Worm (Caenorhabditis elegans) whole organism, L1 larva: ENCODE measurements around the gene B0303.16.

Experiments
- C04F5.9 ChIP-seq: sonication (generic microtip); optimal IDR thresholded peaks from 2 replicates; lab custom pipeline; 2016; ENCODE audit warnings: missing genetic modification characterization, missing compliant biosample characterization
- C16A3.4 ChIP-seq: fragments of 150-350 bp; optimal IDR thresholded peaks from 2 replicates; lab custom pipeline; 2014; ENCODE audit warnings: missing biosample characterization, missing genetic modification characterization
- Y116A8C.19 ChIP-seq: sonication (generic microtip); optimal IDR thresholded peaks from 2 replicates; lab custom pipeline; 2016; ENCODE audit warnings: missing compliant biosample characterization, missing genetic modification characterization, borderline replicate concordance
- aly-2 ChIP-seq: fragments of 150-350 bp; optimal IDR thresholded peaks from 2 replicates; lab custom pipeline; 2014; ENCODE audit warnings: missing biosample characterization, missing genetic modification characterization
- blmp-1 ChIP-seq: fragments of 150-350 bp; optimal IDR thresholded peaks from 2 replicates; lab custom pipeline; 2014; ENCODE audit warnings: missing biosample characterization, missing genetic modification characterization
- ceh-63 ChIP-seq: fragments of 200-800 bp; sonication (Bioruptor generic); optimal IDR thresholded peaks from 2 replicates; lab custom pipeline; 2018; ENCODE audit warnings: mild to moderate bottlenecking, missing genetic modification characterization, missing compliant biosample characterization
- ceh-8 ChIP-seq: fragments of 200-800 bp; sonication (Bioruptor generic); optimal IDR thresholded peaks from 2 replicates; lab custom pipeline; 2018; ENCODE audit warnings: mild to moderate bottlenecking, missing genetic modification characterization, moderate library complexity, missing compliant biosample characterization
- efl-3 ChIP-seq: fragments of 200-800 bp; sonication (Bioruptor generic); optimal IDR thresholded peaks from 2 replicates; lab custom pipeline; 2018; ENCODE audit warnings: mild to moderate bottlenecking, missing genetic modification characterization, missing compliant biosample characterization
- egl-13 ChIP-seq: sonication (generic microtip); optimal IDR thresholded peaks from 2 replicates; lab custom pipeline; 2016; ENCODE audit warnings: missing genotype, missing genetic modification reagents, missing genetic modification characterization, missing compliant biosample characterization
- elt-2 ChIP-seq: sonication (generic microtip); optimal IDR thresholded peaks from 2 replicates; lab custom pipeline; 2016; ENCODE audit warnings: missing genetic modification characterization, mild to moderate bottlenecking, inconsistent platforms, missing compliant biosample characterization, missing genetic modification reagents
- elt-3 ChIP-seq, 6 experiments: fragments of 150-350 bp in 1 of 6; sonication (generic microtip); optimal IDR thresholded peaks; 2 replicates each; lab custom pipeline; 2017 to 2018; ENCODE audit warnings: missing biosample characterization in 6 of 6, missing genetic modification characterization in 6 of 6, inconsistent platforms in 1 of 6
- fkh-4 ChIP-seq: sonication (generic microtip); optimal IDR thresholded peaks from 2 replicates; lab custom pipeline; 2016; ENCODE audit warnings: missing compliant biosample characterization, missing genetic modification characterization, borderline replicate concordance
- grh-1 ChIP-seq: fragments of 200-800 bp; sonication (Bioruptor generic); IDR thresholded peaks from 2 replicates; pipeline ENCODE4 v1.3.6; 2022; ENCODE audit warnings: missing genetic modification reagents, missing genetic modification characterization, missing compliant biosample characterization
- hpl-2 ChIP-seq: fragments of 150-350 bp; optimal IDR thresholded peaks from 2 replicates; lab custom pipeline; 2014; ENCODE audit warnings: missing biosample characterization, missing genetic modification reagents, missing genetic modification characterization
- isw-1 ChIP-seq: fragments of 200-800 bp; sonication (Bioruptor generic); IDR thresholded peaks from 2 replicates; pipeline ENCODE4 v1.3.6; 2022; ENCODE audit warnings: missing genetic modification characterization, missing compliant biosample characterization
- lin-13 ChIP-seq: fragments of 150-350 bp; optimal IDR thresholded peaks from 2 replicates; lab custom pipeline; 2014; ENCODE audit warnings: missing biosample characterization, missing genetic modification reagents, missing genetic modification characterization
- lin-14 ChIP-seq: fragments of 200-800 bp; sonication (Bioruptor generic); optimal IDR thresholded peaks from 2 replicates; lab custom pipeline; 2018; ENCODE audit warnings: mild to moderate bottlenecking, missing genetic modification characterization, moderate library complexity, missing compliant biosample characterization
- lin-15B ChIP-seq: fragments of 150-350 bp; sonication (generic microtip); optimal IDR thresholded peaks from 3 replicates; lab custom pipeline; 2014; ENCODE audit warnings: missing biosample characterization, missing genetic modification characterization
- lin-35 ChIP-seq, 2 experiments: fragments of 150-350 bp; optimal IDR thresholded peaks; 2 replicates each; lab custom pipeline; 2014; ENCODE audit warnings: missing biosample characterization in 2 of 2, missing genetic modification characterization in 2 of 2, missing genetic modification reagents in 2 of 2
- mdl-1 ChIP-seq, 2 experiments: fragments of 150-350 bp; optimal IDR thresholded peaks; 2 replicates each; lab custom pipeline; 2014 to 2017; ENCODE audit warnings: missing biosample characterization in 2 of 2, missing genetic modification characterization in 2 of 2, inconsistent platforms in 1 of 2
- mef-2 ChIP-seq: fragments of 150-350 bp; optimal IDR thresholded peaks from 2 replicates; lab custom pipeline; 2014; ENCODE audit warnings: missing biosample characterization, missing genetic modification characterization
- mep-1 ChIP-seq: fragments of 150-350 bp; optimal IDR thresholded peaks from 2 replicates; lab custom pipeline; 2014; ENCODE audit warnings: missing biosample characterization, missing genetic modification characterization
- nhr-11 ChIP-seq: fragments of 150-350 bp; optimal IDR thresholded peaks from 2 replicates; lab custom pipeline; 2014; ENCODE audit warnings: missing biosample characterization, missing genetic modification characterization
- nhr-19 ChIP-seq: fragments of 200-800 bp; sonication (Bioruptor generic); conservative IDR thresholded peaks from 2 replicates; pipeline ENCODE4 v1.3.6; 2022; ENCODE audit warnings: missing genetic modification characterization, missing compliant biosample characterization
- nhr-20 ChIP-seq: sonication (generic microtip); optimal IDR thresholded peaks from 2 replicates; lab custom pipeline; 2016; ENCODE audit warnings: mild to moderate bottlenecking, missing genetic modification characterization, missing compliant biosample characterization
- nhr-71 ChIP-seq: sonication (generic microtip); optimal IDR thresholded peaks from 2 replicates; lab custom pipeline; 2016; ENCODE audit warnings: mild to moderate bottlenecking, missing genetic modification characterization, moderate library complexity, missing compliant biosample characterization
- nhr-76 ChIP-seq: sonication (generic microtip); optimal IDR thresholded peaks from 2 replicates; lab custom pipeline; 2017; ENCODE audit warnings: missing biosample characterization, missing genetic modification characterization
- nhr-85 ChIP-seq: sonication (generic microtip); peaks from one replicate; lab custom pipeline; 2016; ENCODE audit warnings: missing genetic modification characterization, inconsistent platforms, missing compliant biosample characterization
- nhr-90 ChIP-seq: sonication (generic microtip); optimal IDR thresholded peaks from 2 replicates; lab custom pipeline; 2016; ENCODE audit warnings: mild to moderate bottlenecking, missing genetic modification characterization, missing compliant biosample characterization; ENCODE audit not compliant: poor library complexity
- pax-3 ChIP-seq: fragments of 200-800 bp; sonication (Bioruptor generic); optimal IDR thresholded peaks from 2 replicates; lab custom pipeline; 2018; ENCODE audit warnings: mild to moderate bottlenecking, missing genetic modification characterization, moderate library complexity, missing compliant biosample characterization
- rnt-1 ChIP-seq: sonication (generic microtip); optimal IDR thresholded peaks from 2 replicates; lab custom pipeline; 2016; ENCODE audit warnings: mild to moderate bottlenecking, missing genetic modification characterization, moderate library complexity, missing compliant biosample characterization
- skn-1 ChIP-seq: fragments of 150-350 bp; optimal IDR thresholded peaks from 2 replicates; lab custom pipeline; 2014; ENCODE audit warnings: missing biosample characterization, missing genetic modification characterization
- snpc-4 ChIP-seq: fragments of 150-350 bp; optimal IDR thresholded peaks from 2 replicates; lab custom pipeline; 2014; ENCODE audit warnings: missing biosample characterization, missing genetic modification characterization
- snu-23 ChIP-seq: sonication (generic microtip); optimal IDR thresholded peaks from 2 replicates; lab custom pipeline; 2016; ENCODE audit warnings: missing genetic modification characterization, missing compliant biosample characterization
- sox-4 ChIP-seq: sonication (generic microtip); optimal IDR thresholded peaks from 2 replicates; lab custom pipeline; 2016; ENCODE audit warnings: missing genetic modification characterization, missing compliant biosample characterization
- sptf-1 ChIP-seq: fragments of 150-350 bp; optimal IDR thresholded peaks from 2 replicates; lab custom pipeline; 2014; ENCODE audit warnings: missing biosample characterization, missing genetic modification characterization
- tbx-2 ChIP-seq: sonication (generic microtip); optimal IDR thresholded peaks from 2 replicates; lab custom pipeline; 2016; ENCODE audit warnings: missing genetic modification characterization, missing compliant biosample characterization
- tlp-1 ChIP-seq: fragments of 150-350 bp; optimal IDR thresholded peaks from 2 replicates; lab custom pipeline; 2014; ENCODE audit warnings: missing biosample characterization, missing genetic modification characterization
- unc-30 ChIP-seq: sonication (generic microtip); optimal IDR thresholded peaks from 2 replicates; lab custom pipeline; 2017; ENCODE audit warnings: missing biosample characterization, missing genetic modification characterization
- unc-62 ChIP-seq: fragments of 150-350 bp; optimal IDR thresholded peaks from 2 replicates; lab custom pipeline; 2014; ENCODE audit warnings: missing biosample characterization, missing genetic modification reagents, missing genetic modification characterization
- unc-86 ChIP-seq: sonication (generic microtip); optimal IDR thresholded peaks from 2 replicates; lab custom pipeline; 2016; ENCODE audit warnings: missing genetic modification characterization, missing compliant biosample characterization

The B0303.16 gene

ce11 chrIII:8733237-8733636 is 28.4 kb downstream of the B0303.16 start:
- TF ChIP-seq hpl-2: no peak
- TF ChIP-seq ceh-63: no peak
- TF ChIP-seq nhr-76 (tag; lab: Kevin White, UChicago): no peak
- peak; percentile 31 for TF ChIP-seq C16A3.4 (tag; lab: Kevin White, UChicago)
- TF ChIP-seq tbx-2 (tag; lab: Kevin White, UChicago): no peak
- peak; percentile 75 for TF ChIP-seq blmp-1
- no peak for TF ChIP-seq Y116A8C.19
- TF ChIP-seq mdl-1 (tag; optimal IDR thresholded peaks at IDR 0.05; lab: Kevin White, UChicago): peak in 1 of 2 experiments; percentile 57
- peak; percentile 43 for TF ChIP-seq lin-14 (GFP tag; lab: Kevin White, UChicago)
- TF ChIP-seq tlp-1 (tag; lab: Kevin White, UChicago): no peak
- TF ChIP-seq elt-3 (tag; optimal IDR thresholded peaks at IDR 0.05; lab: Kevin White, UChicago): peak in 4 of 6 experiments; percentile 1 to 95 (median 32)
- TF ChIP-seq mef-2 (tag; lab: Kevin White, UChicago): no peak
- no peak for TF ChIP-seq pax-3 (tag; lab: Kevin White, UChicago)
- TF ChIP-seq egl-13 (tag; lab: Kevin White, UChicago): no peak
- no peak for TF ChIP-seq lin-13 (GFP tag; lab: Kevin White, UChicago)
- TF ChIP-seq nhr-85 (tag; lab: Kevin White, UChicago): peak; percentile 49
- TF ChIP-seq snu-23 (GFP tag; lab: Kevin White, UChicago): peak; percentile 42
- no peak for TF ChIP-seq sox-4 (tag; lab: Kevin White, UChicago)
- TF ChIP-seq nhr-19: peak; percentile 51
- peak in 1 of 2 experiments; percentile 68 for TF ChIP-seq lin-35 (GFP tag; optimal IDR thresholded peaks at IDR 0.05; lab: Kevin White, UChicago)
- TF ChIP-seq mep-1 (tag; lab: Kevin White, UChicago): no peak
- TF ChIP-seq rnt-1 (tag; lab: Kevin White, UChicago): no peak
- TF ChIP-seq sptf-1: no peak
- peak; percentile 30 for TF ChIP-seq nhr-20 (tag; lab: Kevin White, UChicago)
- TF ChIP-seq efl-3 (GFP tag; lab: Kevin White, UChicago): no peak
- TF ChIP-seq nhr-71 (tag; lab: Kevin White, UChicago): peak; percentile 13
- TF ChIP-seq nhr-11 (tag; lab: Kevin White, UChicago): no peak
- TF ChIP-seq lin-15B (tag; lab: Kevin White, UChicago): no peak
- no peak for TF ChIP-seq nhr-90
- TF ChIP-seq ceh-8: no peak
- TF ChIP-seq snpc-4 (tag; lab: Kevin White, UChicago): no peak
- no peak for TF ChIP-seq skn-1 (tag; lab: Kevin White, UChicago)
- TF ChIP-seq aly-2 (tag; lab: Kevin White, UChicago): no peak

ce11 chrIII:8733667-8734066 is 28.8 kb downstream of the B0303.16 start:
- TF ChIP-seq unc-86: no peak
- peak; percentile 89 for TF ChIP-seq elt-2 (tag; lab: Kevin White, UChicago)
- no peak for TF ChIP-seq fkh-4 (tag; lab: Kevin White, UChicago)
- TF ChIP-seq nhr-90: no peak
- no peak for TF ChIP-seq nhr-85 (tag; lab: Kevin White, UChicago)
- TF ChIP-seq unc-30: no peak
- TF ChIP-seq mdl-1 (tag; optimal IDR thresholded peaks at IDR 0.05; lab: Kevin White, UChicago): peak in 1 of 2 experiments; percentile 8
- no peak for TF ChIP-seq C04F5.9 (tag; lab: Kevin White, UChicago)
- TF ChIP-seq isw-1 (GFP tag; lab: Robert Waterston, UW): no peak
- no peak for TF ChIP-seq lin-14 (GFP tag; lab: Kevin White, UChicago)
- TF ChIP-seq unc-62: no peak
- TF ChIP-seq grh-1 (GFP tag; lab: Robert Waterston, UW): no peak
- peak; percentile 20 for TF ChIP-seq egl-13 (tag; lab: Kevin White, UChicago)
- TF ChIP-seq tlp-1 (tag; lab: Kevin White, UChicago): peak; percentile 49
- no peak for TF ChIP-seq skn-1 (tag; lab: Kevin White, UChicago)
- no peak for TF ChIP-seq nhr-11 (tag; lab: Kevin White, UChicago)
- peak in 1 of 2 experiments; percentile 12 for TF ChIP-seq lin-35 (GFP tag; optimal IDR thresholded peaks at IDR 0.05; lab: Kevin White, UChicago)
